Worm (Caenorhabditis elegans) whole organism, mixed stage, embryonic: ENCODE results near the gene irld-21.

Source experiments
- ceh-39 ChIP-seq: fragments of 150-350 bp; optimal IDR thresholded peaks from 2 replicates; lab custom pipeline; 2014; ENCODE audit warnings: missing biosample characterization, missing genetic modification characterization
- lsy-2 ChIP-seq: fragments of 150-350 bp; optimal IDR thresholded peaks from 2 replicates; lab custom pipeline; 2014; ENCODE audit warnings: missing biosample characterization, missing genetic modification characterization
- nhr-12 ChIP-seq: fragments of 150-350 bp; optimal IDR thresholded peaks from 2 replicates; lab custom pipeline; 2014; ENCODE audit warnings: missing biosample characterization, missing genetic modification characterization
- sptf-1 ChIP-seq: sonication (generic microtip); optimal IDR thresholded peaks from 2 replicates; lab custom pipeline; 2017; ENCODE audit warnings: mild to moderate bottlenecking, missing genetic modification characterization, moderate library complexity, missing compliant biosample characterization

DNA sequence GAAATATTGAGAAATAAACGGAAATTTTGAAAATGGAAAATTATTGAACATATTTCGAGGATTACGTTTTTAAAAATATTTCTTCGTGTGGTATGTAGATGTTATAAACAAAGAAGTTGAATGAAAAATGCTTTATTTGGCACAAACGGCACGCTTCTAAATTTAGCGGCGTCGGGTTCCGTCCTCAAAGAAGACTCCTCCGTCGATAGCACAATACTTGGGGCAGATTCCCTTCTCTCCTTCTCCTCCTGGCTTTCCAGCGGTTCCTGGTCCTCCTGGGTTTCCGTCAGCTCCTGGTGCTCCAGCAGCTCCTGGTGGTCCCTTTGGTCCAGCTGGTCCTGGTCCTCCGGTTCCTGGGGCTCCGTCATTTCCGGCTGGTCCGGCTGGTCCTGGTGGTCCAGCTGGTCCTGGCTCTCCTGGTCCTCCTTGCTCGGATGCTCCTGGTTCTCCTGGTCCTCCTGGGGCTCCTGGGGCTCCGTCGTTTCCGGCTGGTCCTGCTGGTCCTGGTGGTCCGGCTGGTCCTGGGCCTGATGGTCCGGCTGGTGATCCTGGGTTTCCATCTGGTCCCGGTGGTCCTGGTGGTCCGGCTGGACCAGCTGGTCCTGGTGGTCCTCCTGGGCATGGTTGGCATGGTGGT lies 37.7 kb downstream of the irld-21 start, which contains the start of gene W01B6.8:
- TF ChIP-seq sptf-1 (tag; lab: Kevin White, UChicago) (no peak), nhr-12 (tag; lab: Kevin White, UChicago) (no peak), ceh-39 (tag; lab: Kevin White, UChicago) (no peak), lsy-2 (tag; lab: Kevin White, UChicago) (no peak)
